Worm (Caenorhabditis elegans) whole organism, mixed stage, embryonic: ENCODE measurements around the gene F55G1.1.

Experiments
- M03D4.4 ChIP-seq: sonication (generic microtip); optimal IDR thresholded peaks from 2 replicates; lab custom pipeline; 2017; ENCODE audit warnings: mild to moderate bottlenecking, missing genetic modification characterization, missing compliant biosample characterization
- blmp-1 ChIP-seq: fragments of 150-350 bp; optimal IDR thresholded peaks from 2 replicates; lab custom pipeline; 2014; ENCODE audit warnings: missing biosample characterization, missing genetic modification characterization
- ceh-39 ChIP-seq: fragments of 150-350 bp; optimal IDR thresholded peaks from 2 replicates; lab custom pipeline; 2014; ENCODE audit warnings: missing biosample characterization, missing genetic modification characterization
- ceh-43 ChIP-seq: fragments of 200-800 bp; sonication (Bioruptor generic); optimal IDR thresholded peaks from 2 replicates; lab custom pipeline; 2018; ENCODE audit warnings: mild to moderate bottlenecking, missing genetic modification characterization, moderate library complexity, missing compliant biosample characterization
- ces-1 ChIP-seq: fragments of 150-350 bp; optimal IDR thresholded peaks from 2 replicates; lab custom pipeline; 2014; ENCODE audit warnings: missing biosample characterization, missing genetic modification reagents, missing genetic modification characterization
- cnd-1 ChIP-seq: fragments of 200-800 bp; sonication (Bioruptor generic); optimal IDR thresholded peaks from 2 replicates; lab custom pipeline; 2018; ENCODE audit warnings: mild to moderate bottlenecking, missing genetic modification characterization, missing compliant biosample characterization
- drap-1 ChIP-seq: fragments of 200-800 bp; sonication (Bioruptor generic); optimal IDR thresholded peaks from 3 replicates; lab custom pipeline; 2018; ENCODE audit warnings: mild to moderate bottlenecking, missing genetic modification characterization, missing compliant biosample characterization
- elt-1 ChIP-seq: sonication (generic microtip); optimal IDR thresholded peaks from 2 replicates; lab custom pipeline; 2017; ENCODE audit warnings: missing genetic modification characterization, mild to moderate bottlenecking, missing compliant biosample characterization, antibody characterized with exemption, moderate library complexity, borderline replicate concordance; ENCODE audit not compliant: insufficient read depth
- elt-3 ChIP-seq: fragments of 150-350 bp; optimal IDR thresholded peaks from 2 replicates; lab custom pipeline; 2014; ENCODE audit warnings: missing biosample characterization, missing genetic modification characterization
- flh-1 ChIP-seq: fragments of 200-800 bp; sonication (Bioruptor generic); optimal IDR thresholded peaks from 2 replicates; lab custom pipeline; 2018; ENCODE audit warnings: mild to moderate bottlenecking, missing genetic modification characterization, moderate library complexity, missing compliant biosample characterization
- ham-2 ChIP-seq: fragments of 200-800 bp; sonication (Bioruptor generic); optimal IDR thresholded peaks from 2 replicates; lab custom pipeline; 2018; ENCODE audit warnings: mild to moderate bottlenecking, missing genetic modification characterization, missing compliant biosample characterization
- hlh-1 ChIP-seq: fragments of 150-350 bp; optimal IDR thresholded peaks from 2 replicates; lab custom pipeline; 2014; ENCODE audit warnings: missing biosample characterization, missing genetic modification reagents, missing genetic modification characterization
- lin-13 ChIP-seq: fragments of 150-350 bp; optimal IDR thresholded peaks from 2 replicates; lab custom pipeline; 2014; ENCODE audit warnings: missing biosample characterization, missing genetic modification characterization
- lin-32 ChIP-seq: fragments of 200-800 bp; sonication (Bioruptor generic); optimal IDR thresholded peaks from 2 replicates; lab custom pipeline; 2018; ENCODE audit warnings: mild to moderate bottlenecking, missing genetic modification characterization, missing compliant biosample characterization
- lsy-2 ChIP-seq: fragments of 150-350 bp; optimal IDR thresholded peaks from 2 replicates; lab custom pipeline; 2014; ENCODE audit warnings: missing biosample characterization, missing genetic modification characterization
- mab-5 ChIP-seq: fragments of 150-350 bp; optimal IDR thresholded peaks from 2 replicates; lab custom pipeline; 2014; ENCODE audit warnings: missing biosample characterization, missing genetic modification characterization
- mep-1 ChIP-seq: fragments of 150-350 bp; optimal IDR thresholded peaks from 2 replicates; lab custom pipeline; 2017; ENCODE audit warnings: missing biosample characterization, missing genetic modification reagents, missing genetic modification characterization, inconsistent platforms
- mls-2 ChIP-seq: sonication (generic microtip); optimal IDR thresholded peaks from 2 replicates; lab custom pipeline; 2016; ENCODE audit warnings: mild to moderate bottlenecking, missing genetic modification characterization, moderate library complexity, missing compliant biosample characterization
- nhr-12 ChIP-seq: fragments of 150-350 bp; optimal IDR thresholded peaks from 2 replicates; lab custom pipeline; 2014; ENCODE audit warnings: missing biosample characterization, missing genetic modification characterization
- nhr-2 ChIP-seq: fragments of 150-350 bp; optimal IDR thresholded peaks from 2 replicates; lab custom pipeline; 2014; ENCODE audit warnings: missing biosample characterization, missing genetic modification characterization
- nhr-237 ChIP-seq: fragments of 150-350 bp; optimal IDR thresholded peaks from 2 replicates; lab custom pipeline; 2014; ENCODE audit warnings: missing biosample characterization, missing genetic modification characterization
- nhr-28 ChIP-seq: fragments of 150-350 bp; optimal IDR thresholded peaks from 2 replicates; lab custom pipeline; 2014; ENCODE audit warnings: missing biosample characterization, missing genetic modification characterization
- nhr-76 ChIP-seq: sonication (generic microtip); optimal IDR thresholded peaks from 2 replicates; lab custom pipeline; 2017; ENCODE audit warnings: missing biosample characterization, missing genetic modification characterization
- pha-4 ChIP-seq: fragments of 150-350 bp; optimal IDR thresholded peaks from 2 replicates; lab custom pipeline; 2018; ENCODE audit warnings: missing biosample characterization, missing genetic modification reagents, missing genetic modification characterization
- sem-2 ChIP-seq: fragments of 200-800 bp; sonication (Bioruptor generic); optimal IDR thresholded peaks from 2 replicates; lab custom pipeline; 2018; ENCODE audit warnings: mild to moderate bottlenecking, missing genetic modification characterization, missing compliant biosample characterization
- snpc-4 ChIP-seq: fragments of 150-350 bp; optimal IDR thresholded peaks from 2 replicates; lab custom pipeline; 2014; ENCODE audit warnings: missing biosample characterization, missing genetic modification characterization
- sptf-1 ChIP-seq: sonication (generic microtip); optimal IDR thresholded peaks from 2 replicates; lab custom pipeline; 2017; ENCODE audit warnings: mild to moderate bottlenecking, missing genetic modification characterization, moderate library complexity, missing compliant biosample characterization
- unc-120 ChIP-seq: sonication (generic microtip); optimal IDR thresholded peaks from 2 replicates; lab custom pipeline; 2017; ENCODE audit warnings: missing genetic modification characterization, missing compliant biosample characterization; ENCODE audit not compliant: poor library complexity, severe bottlenecking
- unc-39 ChIP-seq: fragments of 150-350 bp; optimal IDR thresholded peaks from 2 replicates; lab custom pipeline; 2014; ENCODE audit warnings: missing biosample characterization, missing genetic modification characterization
- unc-62 ChIP-seq: fragments of 150-350 bp; optimal IDR thresholded peaks from 2 replicates; lab custom pipeline; 2014; ENCODE audit warnings: missing biosample characterization, missing genetic modification reagents, missing genetic modification characterization
- ztf-11 ChIP-seq: fragments of 150-350 bp; optimal IDR thresholded peaks from 2 replicates; lab custom pipeline; 2014; ENCODE audit warnings: missing biosample characterization, missing genetic modification characterization

Gene F55G1.1

ce11 chrIV:7477697-7478096 lies 13.9 kb upstream of the F55G1.1 start:
- TF ChIP-seq lsy-2 (tag; lab: Kevin White, UChicago) (no peak), lin-32 (GFP tag; lab: Kevin White, UChicago) (no peak), nhr-76 (tag; lab: Kevin White, UChicago) (no peak), ces-1 (GFP tag; lab: Kevin White, UChicago) (no peak), unc-120 (tag; lab: Kevin White, UChicago) (no peak), M03D4.4 (tag; lab: Kevin White, UChicago) (no peak), snpc-4 (tag; lab: Kevin White, UChicago) (no peak), nhr-2 (tag; lab: Kevin White, UChicago) (no peak), ztf-11 (tag; lab: Kevin White, UChicago) (no peak), elt-1 (tag; lab: Kevin White, UChicago) (no peak), mab-5 (no peak), unc-62 (GFP tag; lab: Kevin White, UChicago) (no peak), ham-2 (no peak), cnd-1 (tag; lab: Kevin White, UChicago) (no peak), nhr-28 (tag; lab: Kevin White, UChicago) (no peak)

ce11 chrIV:7478134-7478533 lies 13.4 kb upstream of the F55G1.1 start, which contains the start of gene rod-1:
Gene rod-1 (plus strand): TSS chrIV:7478452.
- TF ChIP-seq snpc-4 (tag; lab: Kevin White, UChicago) (no peak), flh-1 (no peak), elt-3 (tag; lab: Kevin White, UChicago) (no peak), blmp-1 (no peak), unc-62 (GFP tag; lab: Kevin White, UChicago) (no peak), ham-2 (no peak), nhr-28 (tag; lab: Kevin White, UChicago) (no peak), lin-32 (GFP tag; lab: Kevin White, UChicago) (no peak), ces-1 (GFP tag; lab: Kevin White, UChicago) (no peak), mls-2 (tag; lab: Kevin White, UChicago) (no peak), elt-1 (tag; lab: Kevin White, UChicago) (no peak), cnd-1 (tag; lab: Kevin White, UChicago) (no peak), sem-2 (no peak), nhr-237 (tag; lab: Kevin White, UChicago) (no peak)

DNA sequence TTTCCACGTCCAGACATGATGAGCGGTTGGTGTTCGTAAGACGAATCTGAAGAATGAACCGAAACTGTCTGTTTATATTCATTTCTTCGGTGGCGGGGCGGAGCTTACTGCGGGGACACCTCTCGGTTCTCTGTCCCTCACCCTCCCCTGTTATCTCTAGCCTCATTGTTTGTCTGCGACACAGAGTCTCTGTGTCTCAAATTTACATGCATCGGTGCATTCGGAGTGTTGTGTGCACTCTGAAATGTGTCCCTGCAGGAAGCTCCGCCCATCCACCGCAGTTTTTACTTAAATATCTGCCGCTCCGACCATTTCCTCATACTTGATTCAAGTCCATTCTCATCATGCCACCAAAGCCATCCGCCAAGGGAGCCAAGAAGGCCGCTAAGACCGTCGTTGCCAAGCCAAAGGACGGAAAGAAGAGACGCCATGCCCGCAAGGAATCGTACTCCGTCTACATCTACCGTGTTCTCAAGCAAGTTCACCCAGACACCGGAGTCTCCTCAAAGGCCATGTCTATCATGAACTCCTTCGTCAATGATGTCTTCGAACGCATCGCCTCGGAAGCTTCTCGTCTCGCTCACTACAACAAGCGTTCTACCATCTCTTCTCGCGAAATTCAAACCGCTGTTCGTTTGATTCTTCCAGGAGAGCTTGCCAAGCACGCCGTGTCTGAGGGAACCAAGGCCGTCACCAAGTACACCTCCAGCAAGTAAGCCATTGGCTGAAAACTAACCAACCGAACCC lies 5.2 kb upstream of the F55G1.1 start, which contains the start of the genes his-61 and his-62:
TSS of gene his-61 (minus strand) at position 17 of the 747 bp plus-strand sequence.
TSS of gene his-62 (plus strand) at position 345 of the 747 bp plus-strand sequence.
- TF ChIP-seq unc-62 (GFP tag; lab: Kevin White, UChicago) (no peak), mep-1 (tag; lab: Kevin White, UChicago) (peak; percentile 55), M03D4.4 (tag; lab: Kevin White, UChicago) (peak; percentile 86), ztf-11 (tag; lab: Kevin White, UChicago) (peak; percentile 86), snpc-4 (tag; lab: Kevin White, UChicago) (no peak), ceh-39 (peak; percentile 76), cnd-1 (tag; lab: Kevin White, UChicago) (peak; percentile 88), pha-4 (tag; lab: Kevin White, UChicago) (peak; percentile 88), hlh-1 (tag; lab: Kevin White, UChicago) (peak; percentile 14), nhr-2 (tag; lab: Kevin White, UChicago) (peak; percentile 41), ces-1 (GFP tag; lab: Kevin White, UChicago) (peak; percentile 56), nhr-76 (tag; lab: Kevin White, UChicago) (no peak), mab-5 (no peak), sptf-1 (peak; percentile 75), ceh-43 (GFP tag; lab: Kevin White, UChicago) (no peak), elt-1 (tag; lab: Kevin White, UChicago) (no peak), sem-2 (peak; percentile 50), drap-1 (peak; percentile 53), nhr-12 (peak; percentile 56), mls-2 (tag; lab: Kevin White, UChicago) (peak; percentile 86), lsy-2 (tag; lab: Kevin White, UChicago) (peak; percentile 69), lin-13 (tag; lab: Kevin White, UChicago) (peak; percentile 93), ham-2 (peak; percentile 4), unc-39 (tag; lab: Kevin White, UChicago) (peak; percentile 99)
